Worm (Caenorhabditis elegans) whole organism, L4 larva: ENCODE results near the gene C48B4.9.

Experiments
- F10B5.3 ChIP-seq: sonication (generic microtip); optimal IDR thresholded peaks from 2 replicates; lab custom pipeline; 2016; ENCODE audit warnings: mild to moderate bottlenecking, missing genetic modification characterization, missing compliant biosample characterization
- F37D6.2 ChIP-seq: sonication (generic microtip); optimal IDR thresholded peaks from 2 replicates; lab custom pipeline; 2016; ENCODE audit warnings: mild to moderate bottlenecking, missing genetic modification characterization, missing compliant biosample characterization
- F49E8.2 ChIP-seq: sonication (generic microtip); optimal IDR thresholded peaks from 2 replicates; lab custom pipeline; 2016; ENCODE audit warnings: missing compliant biosample characterization, mild to moderate bottlenecking, missing genetic modification characterization, borderline replicate concordance
- T26A8.4 ChIP-seq: fragments of 200-800 bp; sonication (Bioruptor generic); IDR thresholded peaks from 2 replicates; pipeline ENCODE4 v1.3.6; 2022; ENCODE audit warnings: missing genetic modification characterization, missing compliant biosample characterization
- Y75B8A.6 ChIP-seq: fragments of 200-800 bp; sonication (Bioruptor generic); IDR thresholded peaks from 2 replicates; pipeline ENCODE4 v1.3.6; 2022; ENCODE audit warnings: missing genetic modification reagents, missing genetic modification characterization, missing compliant biosample characterization
- ZK337.2 ChIP-seq: fragments of 200-800 bp; sonication (Bioruptor generic); IDR thresholded peaks from 2 replicates; pipeline ENCODE4 v1.3.6; 2022; ENCODE audit warnings: missing genetic modification reagents, missing genetic modification characterization, missing compliant biosample characterization
- ceh-20 ChIP-seq: fragments of 200-800 bp; sonication (Bioruptor generic); IDR thresholded peaks from 2 replicates; pipeline ENCODE4 v1.3.6; 2022; ENCODE audit warnings: missing genetic modification reagents, missing genetic modification characterization, missing compliant biosample characterization
- ceh-32 ChIP-seq: sonication (generic microtip); optimal IDR thresholded peaks from 2 replicates; lab custom pipeline; 2016; ENCODE audit warnings: mild to moderate bottlenecking, missing genetic modification characterization, missing compliant biosample characterization; ENCODE audit not compliant: poor library complexity
- ceh-62 ChIP-seq: sonication (generic microtip); optimal IDR thresholded peaks from 2 replicates; lab custom pipeline; 2017; ENCODE audit warnings: missing biosample characterization, missing genetic modification characterization
- daf-12 ChIP-seq: fragments of 150-350 bp; optimal IDR thresholded peaks from 2 replicates; lab custom pipeline; 2014; ENCODE audit warnings: missing biosample characterization, missing genetic modification reagents, missing genetic modification characterization
- daf-16 ChIP-seq, 3 experiments: sonication (generic microtip); optimal IDR thresholded peaks; 2 replicates each; lab custom pipeline; 2016 to 2017; ENCODE audit warnings: missing genetic modification characterization in 3 of 3, missing genetic modification reagents in 3 of 3, mild to moderate bottlenecking in 2 of 3, missing compliant biosample characterization in 2 of 3, missing biosample characterization in 1 of 3, moderate library complexity in 1 of 3
- daf-19 ChIP-seq: fragments of 200-800 bp; sonication (Bioruptor generic); conservative IDR thresholded peaks from 2 replicates; pipeline ENCODE4 v1.3.6; 2022; ENCODE audit warnings: missing genetic modification characterization, missing compliant biosample characterization
- dmd-6 ChIP-seq: fragments of 200-800 bp; sonication (Bioruptor generic); IDR thresholded peaks from 2 replicates; pipeline ENCODE4 v1.3.6; 2022; ENCODE audit warnings: missing genetic modification reagents, missing genetic modification characterization, missing compliant biosample characterization
- dmd-9 ChIP-seq: fragments of 200-800 bp; sonication (Bioruptor generic); IDR thresholded peaks from 2 replicates; pipeline ENCODE4 v1.3.6; 2022; ENCODE audit warnings: missing genetic modification reagents, missing genetic modification characterization, missing compliant biosample characterization
- egl-43 ChIP-seq: fragments of 200-800 bp; sonication (Bioruptor generic); IDR thresholded peaks from 2 replicates; pipeline ENCODE4 v1.3.6; 2022; ENCODE audit warnings: missing genetic modification reagents, missing genetic modification characterization, missing compliant biosample characterization
- fkh-10 ChIP-seq: fragments of 150-350 bp; optimal IDR thresholded peaks from 2 replicates; lab custom pipeline; 2014; ENCODE audit warnings: missing biosample characterization, missing genetic modification reagents, missing genetic modification characterization
- gei-8 ChIP-seq: fragments of 200-800 bp; sonication (Bioruptor generic); optimal IDR thresholded peaks from 2 replicates; lab custom pipeline; 2018; ENCODE audit warnings: mild to moderate bottlenecking, missing genetic modification characterization, missing compliant biosample characterization
- hif-1 ChIP-seq, 2 experiments: sonication (generic microtip); optimal IDR thresholded peaks; 2 replicates each; lab custom pipeline; 2016 to 2017; ENCODE audit warnings: missing compliant biosample characterization in 2 of 2, missing genetic modification characterization in 2 of 2, missing genetic modification reagents in 2 of 2, missing genotype in 2 of 2, mild to moderate bottlenecking in 1 of 2
- hlh-11 ChIP-seq: fragments of 200-800 bp; sonication (Bioruptor generic); optimal IDR thresholded peaks from 2 replicates; lab custom pipeline; 2018; ENCODE audit warnings: mild to moderate bottlenecking, missing genetic modification characterization, missing compliant biosample characterization
- hmg-1.1 ChIP-seq: fragments of 200-800 bp; sonication (Bioruptor generic); IDR thresholded peaks from 2 replicates; pipeline ENCODE4 v1.3.6; 2022; ENCODE audit warnings: missing genetic modification reagents, missing genetic modification characterization, missing compliant biosample characterization
- lim-7 ChIP-seq: fragments of 200-800 bp; sonication (Bioruptor generic); IDR thresholded peaks from 2 replicates; pipeline ENCODE4 v1.3.6; 2022; ENCODE audit warnings: missing genetic modification characterization, missing compliant biosample characterization
- lin-29 ChIP-seq: fragments of 200-800 bp; sonication (Bioruptor generic); IDR thresholded peaks from 2 replicates; pipeline ENCODE4 v1.3.6; 2022; ENCODE audit warnings: missing genetic modification reagents, missing genetic modification characterization, missing compliant biosample characterization
- lin-39 ChIP-seq: fragments of 150-350 bp; optimal IDR thresholded peaks from 2 replicates; lab custom pipeline; 2014; ENCODE audit warnings: missing biosample characterization, missing genetic modification reagents, missing genetic modification characterization
- lir-3 ChIP-seq: sonication (generic microtip); optimal IDR thresholded peaks from 2 replicates; lab custom pipeline; 2016; ENCODE audit warnings: mild to moderate bottlenecking, missing genetic modification characterization, missing compliant biosample characterization
- lsy-2 ChIP-seq, 2 experiments: fragments of 150-350 bp in 1 of 2; sonication (generic microtip) in 1 of 2; optimal IDR thresholded peaks; 2 replicates each; lab custom pipeline; 2014 to 2017; ENCODE audit warnings: missing biosample characterization in 2 of 2, missing genetic modification characterization in 2 of 2
- mxl-2 ChIP-seq: fragments of 200-800 bp; sonication (Bioruptor generic); conservative IDR thresholded peaks from 2 replicates; pipeline ENCODE4 v1.3.6; 2022; ENCODE audit warnings: missing genetic modification reagents, missing genetic modification characterization, missing compliant biosample characterization
- nhr-102 ChIP-seq: sonication (generic microtip); optimal IDR thresholded peaks from 2 replicates; lab custom pipeline; 2016; ENCODE audit warnings: mild to moderate bottlenecking, missing genetic modification characterization, moderate library complexity, missing compliant biosample characterization
- nhr-28 ChIP-seq: fragments of 150-350 bp; optimal IDR thresholded peaks from 2 replicates; lab custom pipeline; 2014; ENCODE audit warnings: missing biosample characterization, missing genetic modification characterization
- pqm-1 ChIP-seq: sonication (generic microtip); optimal IDR thresholded peaks from 2 replicates; lab custom pipeline; 2017; ENCODE audit warnings: missing biosample characterization, missing genetic modification characterization
- saeg-2 ChIP-seq: fragments of 200-800 bp; sonication (Bioruptor generic); IDR thresholded peaks from 2 replicates; pipeline ENCODE4 v1.3.6; 2022; ENCODE audit warnings: missing genetic modification reagents, missing genetic modification characterization, missing compliant biosample characterization
- spr-1 ChIP-seq: sonication (generic microtip); optimal IDR thresholded peaks from 2 replicates; lab custom pipeline; 2016; ENCODE audit warnings: mild to moderate bottlenecking, missing genetic modification characterization, missing compliant biosample characterization
- spr-3 ChIP-seq: fragments of 200-800 bp; sonication (Bioruptor generic); optimal IDR thresholded peaks from 2 replicates; lab custom pipeline; 2018; ENCODE audit warnings: mild to moderate bottlenecking, missing genetic modification characterization, missing compliant biosample characterization
- vab-7 ChIP-seq: fragments of 200-800 bp; sonication (Bioruptor generic); IDR thresholded peaks from 2 replicates; pipeline ENCODE4 v1.3.6; 2022; ENCODE audit warnings: missing genetic modification reagents, missing genetic modification characterization, missing compliant biosample characterization
- zip-11 ChIP-seq: fragments of 200-800 bp; sonication (Bioruptor generic); IDR thresholded peaks from 2 replicates; pipeline ENCODE4 v1.3.6; 2022; ENCODE audit warnings: missing genetic modification characterization, missing compliant biosample characterization
- zip-2 ChIP-seq: fragments of 150-350 bp; optimal IDR thresholded peaks from 2 replicates; lab custom pipeline; 2014; ENCODE audit warnings: missing biosample characterization, missing genetic modification characterization
- ztf-11 ChIP-seq: fragments of 150-350 bp; optimal IDR thresholded peaks from 2 replicates; lab custom pipeline; 2014; ENCODE audit warnings: missing biosample characterization, missing genetic modification characterization

C48B4.9 gene

ce11 chrIII:9570869-9571268 lies 7.7 kb upstream of the C48B4.9 start (continued):
- peak; percentile 21; the same call in 1 of the 2 replicates for TF ChIP-seq T26A8.4 (GFP tag; lab: Robert Waterston, UW)

ce11 chrIII:9568451-9568850 lies 5.3 kb upstream of the C48B4.9 start, which contains the start of gene C48B4.13:
Gene C48B4.13 (plus strand): TSS chrIII:9568751.
- no peak for TF ChIP-seq hif-1 (tag; optimal IDR thresholded peaks at IDR 0.05; lab: Kevin White, UChicago)
- TF ChIP-seq lin-39 (tag; lab: Kevin White, UChicago): no peak
- no peak for TF ChIP-seq daf-19 (GFP tag; lab: Robert Waterston, UW)
- no peak for TF ChIP-seq ZK337.2 (GFP tag; lab: Robert Waterston, UW)
- no peak for TF ChIP-seq ceh-32 (tag; lab: Kevin White, UChicago)
- no peak for TF ChIP-seq vab-7 (GFP tag; lab: Robert Waterston, UW)
- TF ChIP-seq daf-16 (GFP tag; optimal IDR thresholded peaks at IDR 0.05; lab: Kevin White, UChicago): no peak
- TF ChIP-seq daf-16 (tag; optimal IDR thresholded peaks at IDR 0.05; lab: Kevin White, UChicago): no peak
- TF ChIP-seq dmd-9 (GFP tag; lab: Robert Waterston, UW): no peak
- TF ChIP-seq lim-7 (GFP tag; lab: Robert Waterston, UW): no peak
- TF ChIP-seq mxl-2 (GFP tag; lab: Robert Waterston, UW): no peak
- TF ChIP-seq gei-8 (GFP tag; lab: Kevin White, UChicago): no peak

- TF ChIP-seq Y75B8A.6 (GFP tag; lab: Robert Waterston, UW) (no peak), hlh-11 (tag; lab: Kevin White, UChicago) (no peak), F49E8.2 (tag; lab: Kevin White, UChicago) (no peak), nhr-102 (tag; lab: Kevin White, UChicago) (no peak), pqm-1 (tag; lab: Kevin White, UChicago) (no peak), ceh-62 (tag; lab: Kevin White, UChicago) (no peak), ceh-20 (GFP tag; lab: Robert Waterston, UW) (no peak), spr-1 (tag; lab: Kevin White, UChicago) (no peak), lir-3 (tag; lab: Kevin White, UChicago) (no peak), F10B5.3 (tag; lab: Kevin White, UChicago) (no peak), zip-11 (GFP tag; lab: Robert Waterston, UW) (no peak), lin-29 (GFP tag; lab: Robert Waterston, UW) (no peak), ztf-11 (tag; lab: Kevin White, UChicago) (no peak), zip-2 (tag; lab: Kevin White, UChicago) (no peak), hif-1 (tag; optimal IDR thresholded peaks at IDR 0.05; lab: Kevin White, UChicago) (no peak), daf-12 (no peak), hmg-1.1 (no peak), nhr-28 (tag; lab: Kevin White, UChicago) (no peak), saeg-2 (no peak), spr-3 (no peak)
- TF ChIP-seq, all 104 proteins: peak for 0
These were observed 2.8 kb upstream of the C48B4.9 start, which contains the start of gene C48B4.11 for ce11 chrIII:9565973-9566372. Gene C48B4.11 (minus strand): TSS chrIII:9566115.

- TF ChIP-seq hif-1 (tag; optimal IDR thresholded peaks at IDR 0.05; lab: Kevin White, UChicago): no peak
- no peak for TF ChIP-seq F37D6.2 (tag; lab: Kevin White, UChicago)
- no peak for TF ChIP-seq fkh-10 (GFP tag; lab: Kevin White, UChicago)
- no peak for TF ChIP-seq egl-43 (GFP tag; lab: Robert Waterston, UW)
- TF ChIP-seq dmd-6 (GFP tag; lab: Robert Waterston, UW): no peak
- TF ChIP-seq lsy-2 (tag; optimal IDR thresholded peaks at IDR 0.05; lab: Kevin White, UChicago): no peak
- TF ChIP-seq, all 104 proteins: peak for 0
These were observed 1.3 kb upstream of the C48B4.9 start, which contains the start of gene C48B4.10 for ce11 chrIII:9564410-9564809. Gene C48B4.10 (minus strand): TSS chrIII:9564510.
